Fruit fly (Drosophila melanogaster) whole organism, embryonic: ENCODE results near the gene Reg-2.

Source experiments
- Bgb ChIP-seq: fragments of 200-800 bp; sonication (Bioruptor generic); IDR thresholded peaks from 2 replicates; pipeline ENCODE4 v1.3.6; 2022; ENCODE audit warnings: missing biosample characterization, missing genetic modification characterization; ENCODE audit not compliant: partially characterized antibody
- CG10321 ChIP-seq: fragments of 200-800 bp; sonication (Bioruptor generic); IDR thresholded peaks from 2 replicates; pipeline ENCODE4 v1.3.6; 2022; ENCODE audit warnings: missing biosample characterization, missing genetic modification characterization
- CG11695 ChIP-seq: fragments of 200-800 bp; sonication (Bioruptor generic); IDR thresholded peaks from 3 replicates; pipeline ENCODE4 v1.3.6; 2022; ENCODE audit warnings: missing biosample characterization, missing genetic modification characterization
- CG12299 ChIP-seq: fragments of 200-800 bp; sonication (Bioruptor generic); optimal IDR thresholded peaks from 2 replicates; lab custom pipeline; 2018; ENCODE audit warnings: missing biosample characterization, mild to moderate bottlenecking, missing genetic modification characterization
- CG12942 ChIP-seq: fragments of 200-800 bp; sonication (Bioruptor generic); optimal IDR thresholded peaks from 3 replicates; lab custom pipeline; 2016; ENCODE audit warnings: missing biosample characterization, missing genetic modification characterization
- CG13287 ChIP-seq: fragments of 200-800 bp; sonication (Bioruptor generic); IDR thresholded peaks from 2 replicates; pipeline ENCODE4 v1.3.6; 2022; ENCODE audit warnings: missing biosample characterization, missing genetic modification characterization; ENCODE audit not compliant: partially characterized antibody
- CG13624 ChIP-seq: fragments of 200-800 bp; sonication (Bioruptor generic); optimal IDR thresholded peaks from 2 replicates; lab custom pipeline; 2016; ENCODE audit warnings: missing biosample characterization, missing genetic modification characterization
- CG15269 ChIP-seq: fragments of 200-800 bp; sonication (Bioruptor generic); optimal IDR thresholded peaks from 2 replicates; lab custom pipeline; 2018; ENCODE audit warnings: missing biosample characterization, mild to moderate bottlenecking, missing genetic modification characterization, moderate library complexity
- CG15479 ChIP-seq: fragments of 200-800 bp; sonication (Bioruptor generic); optimal IDR thresholded peaks from 3 replicates; lab custom pipeline; 2019; ENCODE audit warnings: missing biosample characterization, mild to moderate bottlenecking, missing genetic modification characterization, moderate library complexity
- CG18599 ChIP-seq: fragments of 200-800 bp; sonication (Bioruptor generic); optimal IDR thresholded peaks from 3 replicates; lab custom pipeline; 2017; ENCODE audit warnings: missing biosample characterization, missing genetic modification characterization, mild to moderate bottlenecking, moderate library complexity, missing genetic modification reagents
- CG2116 ChIP-seq: fragments of 200-800 bp; sonication (Bioruptor generic); optimal IDR thresholded peaks from 3 replicates; lab custom pipeline; 2018; ENCODE audit warnings: missing biosample characterization, mild to moderate bottlenecking, missing genetic modification characterization
- CG2199 ChIP-seq: fragments of 200-800 bp; sonication (Bioruptor generic); IDR thresholded peaks from 3 replicates; pipeline ENCODE4 v1.3.6; 2022; ENCODE audit warnings: missing biosample characterization, missing genetic modification characterization
- CG2712 ChIP-seq: fragments of 200-800 bp; optimal IDR thresholded peaks from 3 replicates; lab custom pipeline; 2019; ENCODE audit warnings: missing biosample characterization, mild to moderate bottlenecking, missing genetic modification characterization, moderate library complexity
- CG32532 ChIP-seq: fragments of 200-800 bp; sonication (Bioruptor generic); IDR thresholded peaks from 2 replicates; pipeline ENCODE4 v1.3.6; 2022; ENCODE audit warnings: missing biosample characterization, missing genetic modification characterization
- CG4360 ChIP-seq: fragments of 200-800 bp; sonication (Bioruptor generic); IDR thresholded peaks from 2 replicates; pipeline ENCODE4 v1.3.6; 2022; ENCODE audit warnings: missing biosample characterization, missing genetic modification characterization
- CG7556 ChIP-seq: fragments of 200-800 bp; sonication (Bioruptor generic); optimal IDR thresholded peaks from 2 replicates; lab custom pipeline; 2017; ENCODE audit warnings: missing biosample characterization, mild to moderate bottlenecking, missing genetic modification characterization
- CG8290 ChIP-seq, 3 experiments: fragments of 200-800 bp; sonication (Bioruptor generic); optimal IDR thresholded peaks; 2 replicates each; lab custom pipeline; 2016 to 2019; ENCODE audit warnings: missing biosample characterization in 3 of 3, missing genetic modification characterization in 3 of 3, mild to moderate bottlenecking in 2 of 3, moderate library complexity in 1 of 3
- Drgx ChIP-seq: fragments of 200-800 bp; sonication (Bioruptor generic); IDR thresholded peaks from 2 replicates; pipeline ENCODE4 v1.3.6; 2022; ENCODE audit warnings: missing biosample characterization, missing genetic modification characterization
- Fer1 ChIP-seq: fragments of 200-800 bp; sonication (Bioruptor generic); optimal IDR thresholded peaks from 2 replicates; lab custom pipeline; 2017; ENCODE audit warnings: missing biosample characterization, mild to moderate bottlenecking, missing genetic modification characterization
- Hand ChIP-seq: fragments of 200-800 bp; sonication (Bioruptor generic); optimal IDR thresholded peaks from 2 replicates; lab custom pipeline; 2017; ENCODE audit warnings: mild to moderate bottlenecking, missing biosample characterization, missing genetic modification reagents, missing genetic modification characterization
- HmgD ChIP-seq: fragments of 200-800 bp; sonication (Bioruptor generic); optimal IDR thresholded peaks from 3 replicates; lab custom pipeline; 2016; ENCODE audit warnings: missing biosample characterization, missing genetic modification characterization
- Hmx ChIP-seq: fragments of 200-800 bp; sonication (Bioruptor generic); optimal IDR thresholded peaks from 2 replicates; lab custom pipeline; 2016; ENCODE audit warnings: missing biosample characterization, missing genetic modification characterization
- Jarid2 ChIP-seq: fragments of 200-800 bp; sonication (Bioruptor generic); optimal IDR thresholded peaks from 3 replicates; lab custom pipeline; 2017; ENCODE audit warnings: mild to moderate bottlenecking, missing biosample characterization, missing genetic modification reagents, missing genetic modification characterization
- Nf-YA ChIP-seq: fragments of 200-800 bp; sonication (Bioruptor generic); IDR thresholded peaks from 2 replicates; pipeline ENCODE4 v1.3.6; 2022; ENCODE audit warnings: missing biosample characterization, missing genetic modification characterization
- Trl ChIP-seq, 3 experiments: fragments of >200 bp in 2 of 3; fragments of 200-800 bp in 1 of 3; sonication (Bioruptor generic) in 1 of 3; optimal IDR thresholded peaks; 2 replicates in 1 of 3; 3 replicates in 2 of 3; lab custom pipeline; 2016 to 2017; ENCODE audit warnings: missing biosample characterization in 1 of 3, missing genetic modification characterization in 1 of 3
- abd-A ChIP-seq: fragments of 200-800 bp; sonication (Bioruptor generic); optimal IDR thresholded peaks from 3 replicates; lab custom pipeline; 2019; ENCODE audit warnings: missing biosample characterization, mild to moderate bottlenecking, missing genetic modification characterization, moderate library complexity
- bowl ChIP-seq: fragments of 200-800 bp; sonication (Bioruptor generic); IDR thresholded peaks from 2 replicates; pipeline ENCODE4 v1.3.6; 2022; ENCODE audit warnings: missing biosample characterization, missing genetic modification characterization
- chn ChIP-seq: fragments of 200-800 bp; sonication (Bioruptor generic); optimal IDR thresholded peaks from 2 replicates; lab custom pipeline; 2016; ENCODE audit warnings: missing biosample characterization, missing genetic modification characterization
- corto ChIP-seq: fragments of 200-800 bp; sonication (Bioruptor generic); optimal IDR thresholded peaks from 2 replicates; lab custom pipeline; 2016; ENCODE audit warnings: missing biosample characterization, mild to moderate bottlenecking, missing genetic modification characterization, moderate library complexity
- da ChIP-seq: fragments of 200-800 bp; sonication (Bioruptor generic); optimal IDR thresholded peaks from 2 replicates; lab custom pipeline; 2016; ENCODE audit warnings: missing biosample characterization, missing genetic modification characterization
- ftz-f1 ChIP-seq: fragments of 200-800 bp; sonication (Bioruptor generic); optimal IDR thresholded peaks from 2 replicates; lab custom pipeline; 2016; ENCODE audit warnings: missing biosample characterization, missing genetic modification characterization
- gcm2 ChIP-seq: fragments of 200-800 bp; sonication (Bioruptor generic); optimal IDR thresholded peaks from 2 replicates; lab custom pipeline; 2016; ENCODE audit warnings: missing biosample characterization, missing genetic modification characterization
- ham ChIP-seq: fragments of 200-800 bp; sonication (Bioruptor generic); IDR thresholded peaks from 2 replicates; pipeline ENCODE4 v1.3.6; 2022; ENCODE audit warnings: missing biosample characterization, missing genetic modification characterization
- her ChIP-seq: fragments of 200-800 bp; sonication (Bioruptor generic); optimal IDR thresholded peaks from 2 replicates; lab custom pipeline; 2016; ENCODE audit warnings: missing biosample characterization, missing genetic modification characterization
- kni ChIP-seq: fragments of 200-800 bp; sonication (Bioruptor generic); optimal IDR thresholded peaks from 3 replicates; lab custom pipeline; 2017; ENCODE audit warnings: mild to moderate bottlenecking, missing biosample characterization, missing genetic modification reagents, missing genetic modification characterization
- nerfin-2 ChIP-seq: fragments of 200-800 bp; sonication (Bioruptor generic); IDR thresholded peaks from 2 replicates; pipeline ENCODE4 v1.3.6; 2022; ENCODE audit warnings: missing biosample characterization, missing genetic modification characterization; ENCODE audit not compliant: partially characterized antibody
- odd ChIP-seq: fragments of 200-800 bp; sonication (Bioruptor generic); optimal IDR thresholded peaks from 2 replicates; lab custom pipeline; 2017; ENCODE audit warnings: missing biosample characterization, mild to moderate bottlenecking, missing genetic modification characterization
- sens-2 ChIP-seq: fragments of 200-800 bp; sonication (Bioruptor generic); IDR thresholded peaks from 2 replicates; pipeline ENCODE4 v1.3.6; 2022; ENCODE audit warnings: missing biosample characterization, missing genetic modification characterization
- slou ChIP-seq: fragments of 200-800 bp; sonication (Bioruptor generic); optimal IDR thresholded peaks from 3 replicates; lab custom pipeline; 2016; ENCODE audit warnings: missing biosample characterization, missing genetic modification characterization
- sna ChIP-seq: fragments of 200-800 bp; sonication (Bioruptor generic); IDR thresholded peaks from 2 replicates; pipeline ENCODE4 v1.3.6; 2022; ENCODE audit warnings: missing biosample characterization, missing genetic modification characterization; ENCODE audit not compliant: partially characterized antibody
- so ChIP-seq: fragments of 200-800 bp; sonication (Bioruptor generic); IDR thresholded peaks from 3 replicates; pipeline ENCODE4 v1.3.6; 2022; ENCODE audit warnings: missing biosample characterization, missing genetic modification characterization
- sqz ChIP-seq: fragments of 200-800 bp; sonication (Bioruptor generic); optimal IDR thresholded peaks from 3 replicates; lab custom pipeline; 2018; ENCODE audit warnings: missing biosample characterization, mild to moderate bottlenecking, missing genetic modification characterization
- sug ChIP-seq: fragments of 200-800 bp; optimal IDR thresholded peaks from 2 replicates; lab custom pipeline; 2019; ENCODE audit warnings: missing biosample characterization, mild to moderate bottlenecking, missing genetic modification characterization, moderate library complexity
- tap ChIP-seq: fragments of 200-800 bp; optimal IDR thresholded peaks from 3 replicates; lab custom pipeline; 2019; ENCODE audit warnings: missing biosample characterization, mild to moderate bottlenecking, missing genetic modification characterization, moderate library complexity
- twi ChIP-seq: fragments of 200-800 bp; optimal IDR thresholded peaks from 2 replicates; lab custom pipeline; 2019; ENCODE audit warnings: missing biosample characterization, mild to moderate bottlenecking, missing genetic modification characterization, moderate library complexity
- zen ChIP-seq: fragments of 200-800 bp; sonication (Bioruptor generic); optimal IDR thresholded peaks from 3 replicates; lab custom pipeline; 2018; ENCODE audit warnings: missing biosample characterization, mild to moderate bottlenecking, missing genetic modification characterization, moderate library complexity

The Reg-2 gene

dm6 chr3L:617926-618325 is 11.6 kb upstream of the Reg-2 start:
- TF ChIP-seq twi (tag; lab: Kevin White, UChicago) (peak; percentile 17), corto (GFP tag; lab: Kevin White, UChicago) (no peak), tap (no peak), sens-2 (no peak), CG15479 (peak; percentile 90), CG4360 (peak; percentile 40), zen (tag; lab: Kevin White, UChicago) (peak; percentile 66)

- TF ChIP-seq sna (GFP tag; lab: Robert Waterston, UW), result peak; percentile 38; the same call in 1 of the 2 replicates
- TF ChIP-seq abd-A (tag; lab: Kevin White, UChicago), result peak; percentile 98
- no peak for TF ChIP-seq corto (GFP tag; lab: Kevin White, UChicago)
- 0 out of 2 replicates have a peak, but pooled peaks have one; percentile 6 for TF ChIP-seq Nf-YA (GFP tag; lab: Robert Waterston, UW)
- peak; percentile 68; the same call in 2 of the 3 replicates for TF ChIP-seq so (GFP tag; lab: Robert Waterston, UW)
- TF ChIP-seq Jarid2 (GFP tag; lab: Kevin White, UChicago), result peak; percentile 12
- TF ChIP-seq CG8290 (GFP tag; optimal IDR thresholded peaks at IDR 0.05; lab: Kevin White, UChicago), result no peak
- peak in 1 of 2 experiments; percentile 34 for TF ChIP-seq CG8290 (tag; optimal IDR thresholded peaks at IDR 0.05; lab: Kevin White, UChicago)
- peak; percentile 49; the same call in 1 of the 2 replicates for TF ChIP-seq CG32532 (GFP tag; lab: Robert Waterston, UW)
- peak; percentile 36 for TF ChIP-seq Fer1 (GFP tag; lab: Kevin White, UChicago)
- TF ChIP-seq CG13287, result peak; percentile 30; the same call in 1 of the 2 replicates
- TF ChIP-seq HmgD (GFP tag; lab: Kevin White, UChicago), result peak; percentile 9
- peak; percentile 74 for TF ChIP-seq sug
- TF ChIP-seq sqz (GFP tag; lab: Kevin White, UChicago), result no peak
- no peak for TF ChIP-seq da (GFP tag; lab: Kevin White, UChicago)
- TF ChIP-seq Drgx, result peak; percentile 64
- peak; percentile 43 for TF ChIP-seq tap
- peak; percentile 93 for TF ChIP-seq CG2712 (tag; lab: Kevin White, UChicago)
- TF ChIP-seq CG12942 (GFP tag; lab: Kevin White, UChicago), result no peak
- no peak for TF ChIP-seq gcm2 (GFP tag; lab: Kevin White, UChicago)
- TF ChIP-seq slou (GFP tag; lab: Kevin White, UChicago), result no peak
- TF ChIP-seq CG11695, result 0 out of 3 replicates have a peak, but pooled peaks have one; percentile 6
- no peak for TF ChIP-seq Hand (GFP tag; lab: Kevin White, UChicago)
- TF ChIP-seq CG4360, result peak; percentile 91
- TF ChIP-seq odd (GFP tag; lab: Kevin White, UChicago), result no peak
- TF ChIP-seq kni (GFP tag; lab: Kevin White, UChicago), result peak; percentile 99
- 0 out of 2 replicates have a peak, but pooled peaks have one; percentile 39 for TF ChIP-seq CG10321
- TF ChIP-seq CG18599 (GFP tag; lab: Kevin White, UChicago), result peak; percentile 14
- TF ChIP-seq CG2116 (GFP tag; lab: Kevin White, UChicago), result no peak
- peak; percentile 80 to 97 for TF ChIP-seq Trl (optimal IDR thresholded peaks at IDR 0.05; lab: Kevin White, UChicago)
- TF ChIP-seq Trl (GFP tag; optimal IDR thresholded peaks at IDR 0.05; lab: Kevin White, UChicago), result peak; percentile 42
- TF ChIP-seq her, result no peak
- peak; percentile 25; the same call in 1 of the 2 replicates for TF ChIP-seq nerfin-2 (GFP tag; lab: Robert Waterston, UW)
- peak; percentile 22; the same call in 1 of the 2 replicates for TF ChIP-seq Bgb (GFP tag; lab: Robert Waterston, UW)
- TF ChIP-seq CG15269 (tag; lab: Kevin White, UChicago), result peak; percentile 5
- no peak for TF ChIP-seq ham (GFP tag; lab: Robert Waterston, UW)
- peak; percentile 26 for TF ChIP-seq ftz-f1 (GFP tag; lab: Kevin White, UChicago)
- peak; percentile 58 for TF ChIP-seq chn
- TF ChIP-seq CG13624 (GFP tag; lab: Kevin White, UChicago), result peak; percentile 79
- 0 out of 3 replicates have a peak, but pooled peaks have one; percentile 23 for TF ChIP-seq CG2199 (GFP tag; lab: Robert Waterston, UW)
- no peak for TF ChIP-seq CG7556
- TF ChIP-seq Hmx (GFP tag; lab: Kevin White, UChicago), result no peak
- no peak for TF ChIP-seq bowl
- TF ChIP-seq CG12299, result peak; percentile 9
Measured at dm6 chr3L:616482-617148, 10.2 kb upstream of the Reg-2 start.
